Fruit fly (Drosophila melanogaster): Measurements from ENCODE around the gene CG18558.

CG18558 gene

dm6 chr2L:2857862-2858734 is 13.8 kb upstream of the CG18558 start (continued):
- TF ChIP-seq Eip74EF (GFP tag; optimal IDR thresholded peaks at IDR 0.05) (peak in 1 of 2 experiments; percentile 20), CG2199 (GFP tag; IDR thresholded peaks at IDR 0.05) (0 out of 3 replicates have a peak, but pooled peaks have one; percentile 20), lilli (GFP tag; optimal IDR thresholded peaks at IDR 0.05) (peak; percentile 31), Fer3 (tag; optimal IDR thresholded peaks at IDR 0.05) (peak; percentile 16), bsh (GFP tag; optimal IDR thresholded peaks at IDR 0.05) (peak; percentile 5 to 57), ind (GFP tag; optimal IDR thresholded peaks at IDR 0.05) (peak; percentile 12), CG7839 (tag; optimal IDR thresholded peaks at IDR 0.05) (peak; percentile 17), grau (tag; optimal IDR thresholded peaks at IDR 0.05) (peak; percentile 81), CG12769 (tag; optimal IDR thresholded peaks at IDR 0.05) (peak; percentile 18), CG14441 (GFP tag; IDR thresholded peaks at IDR 0.05) (0 out of 2 replicates have a peak, but pooled peaks have one; percentile 22), CG10321 (GFP tag; IDR thresholded peaks at IDR 0.05) (0 out of 2 replicates have a peak, but pooled peaks have one; percentile 16), CG31388 (GFP tag; optimal IDR thresholded peaks at IDR 0.05) (no peak), Ssrp (tag; optimal IDR thresholded peaks at IDR 0.05) (peak; percentile 55), CG34422 (GFP tag; IDR thresholded peaks at IDR 0.05) (no peak), scrt (GFP tag; optimal IDR thresholded peaks at IDR 0.05) (peak; percentile 43), crol (GFP tag; IDR thresholded peaks at IDR 0.05) (peak; percentile 75), MTF-1 (GFP tag; optimal IDR thresholded peaks at IDR 0.05; ENCODE audit: borderline replicate concordance) (peak; percentile 32), Fer1 (GFP tag; optimal IDR thresholded peaks at IDR 0.05) (peak; percentile 24), CG9437 (GFP tag; optimal IDR thresholded peaks at IDR 0.05) (no peak), gro (GFP tag; optimal IDR thresholded peaks at IDR 0.05) (peak; percentile 29), ci (GFP tag; IDR thresholded peaks at IDR 0.05) (peak; percentile 20; the same call in 1 of the 3 replicates), Elba2 (GFP tag; optimal IDR thresholded peaks at IDR 0.05) (no peak), HLH54F (GFP tag; optimal IDR thresholded peaks at IDR 0.05) (no peak), Blimp-1 (GFP tag; optimal IDR thresholded peaks at IDR 0.05) (peak; percentile 62), sqz (GFP tag; optimal IDR thresholded peaks at IDR 0.05) (peak; percentile 41), CG17912 (GFP tag; optimal IDR thresholded peaks at IDR 0.05) (peak; percentile 0), Hr3 (GFP tag; optimal IDR thresholded peaks at IDR 0.05) (no peak), oc (tag; optimal IDR thresholded peaks at IDR 0.05) (no peak), pita (GFP tag; optimal IDR thresholded peaks at IDR 0.05) (no peak), CG17186 (GFP tag; optimal IDR thresholded peaks at IDR 0.05) (no peak), sug (tag; optimal IDR thresholded peaks at IDR 0.05) (peak; percentile 44), row (GFP tag; IDR thresholded peaks at IDR 0.05) (no peak; the same call in 2 of the 3 replicates), CG6854 (GFP tag; optimal IDR thresholded peaks at IDR 0.05) (peak; percentile 3), CG12391 (tag; optimal IDR thresholded peaks at IDR 0.05) (peak; percentile 0), gcm2 (GFP tag; optimal IDR thresholded peaks at IDR 0.05) (peak; percentile 2), CG11695 (GFP tag; IDR thresholded peaks at IDR 0.05) (peak; percentile 48; the same call in 2 of the 3 replicates), CG3281 (GFP tag; optimal IDR thresholded peaks at IDR 0.05) (peak; percentile 23), dmrt99B (tag; optimal IDR thresholded peaks at IDR 0.05) (peak; percentile 45), gem (tag; optimal IDR thresholded peaks at IDR 0.05) (peak; percentile 42), Nf-YB (GFP tag; optimal IDR thresholded peaks at IDR 0.05) (no peak), Side (GFP tag; optimal IDR thresholded peaks at IDR 0.05) (peak; percentile 3), CG13624 (GFP tag; optimal IDR thresholded peaks at IDR 0.05) (no peak), Drgx (GFP tag; IDR thresholded peaks at IDR 0.05) (peak; percentile 83), otp (GFP tag; IDR thresholded peaks at IDR 0.05) (no peak), CG8924 (tag; optimal IDR thresholded peaks at IDR 0.05) (peak; percentile 24), CG14014 (GFP tag; IDR thresholded peaks at IDR 0.05) (peak; percentile 45), her (GFP tag; optimal IDR thresholded peaks at IDR 0.05) (peak; percentile 14), eve (GFP tag; optimal IDR thresholded peaks at IDR 0.05) (peak in 1 of 2 experiments; percentile 22)
